Worm (Caenorhabditis elegans) whole organism, L1 larva: Measurements from ENCODE around the gene T15H9.5.

Experiments
- C16A3.4 ChIP-seq: fragments of 150-350 bp; optimal IDR thresholded peaks from 2 replicates; lab custom pipeline; 2014; ENCODE audit warnings: missing biosample characterization, missing genetic modification characterization
- Y116A8C.19 ChIP-seq: sonication (generic microtip); optimal IDR thresholded peaks from 2 replicates; lab custom pipeline; 2016; ENCODE audit warnings: missing compliant biosample characterization, missing genetic modification characterization, borderline replicate concordance
- aha-1 ChIP-seq: fragments of 150-350 bp; optimal IDR thresholded peaks from 2 replicates; lab custom pipeline; 2014; ENCODE audit warnings: missing biosample characterization, missing genetic modification characterization
- aly-2 ChIP-seq: fragments of 150-350 bp; optimal IDR thresholded peaks from 2 replicates; lab custom pipeline; 2014; ENCODE audit warnings: missing biosample characterization, missing genetic modification characterization
- ama-1 ChIP-seq: fragments of 150-350 bp; optimal IDR thresholded peaks from 2 replicates; lab custom pipeline; 2014
- ceh-63 ChIP-seq: fragments of 200-800 bp; sonication (Bioruptor generic); optimal IDR thresholded peaks from 2 replicates; lab custom pipeline; 2018; ENCODE audit warnings: mild to moderate bottlenecking, missing genetic modification characterization, missing compliant biosample characterization
- ceh-8 ChIP-seq: fragments of 200-800 bp; sonication (Bioruptor generic); optimal IDR thresholded peaks from 2 replicates; lab custom pipeline; 2018; ENCODE audit warnings: mild to moderate bottlenecking, missing genetic modification characterization, moderate library complexity, missing compliant biosample characterization
- ceh-82 ChIP-seq, 3 experiments: fragments of 150-350 bp in 1 of 3; sonication (generic microtip) in 2 of 3; optimal IDR thresholded peaks; 2 replicates each; lab custom pipeline; 2014 to 2017; ENCODE audit warnings: missing biosample characterization in 3 of 3, missing genetic modification characterization in 3 of 3
- ces-1 ChIP-seq: fragments of 150-350 bp; optimal IDR thresholded peaks from 2 replicates; lab custom pipeline; 2014; ENCODE audit warnings: missing biosample characterization, missing genetic modification reagents, missing genetic modification characterization
- dpl-1 ChIP-seq, 3 experiments: fragments of 150-350 bp in 2 of 3; sonication (generic microtip) in 1 of 3; optimal IDR thresholded peaks; 2 replicates each; lab custom pipeline; 2014 to 2017; ENCODE audit warnings: missing biosample characterization in 3 of 3, missing genetic modification characterization in 3 of 3, missing genetic modification reagents in 3 of 3
- efl-3 ChIP-seq: fragments of 200-800 bp; sonication (Bioruptor generic); optimal IDR thresholded peaks from 2 replicates; lab custom pipeline; 2018; ENCODE audit warnings: mild to moderate bottlenecking, missing genetic modification characterization, missing compliant biosample characterization
- egl-13 ChIP-seq: sonication (generic microtip); optimal IDR thresholded peaks from 2 replicates; lab custom pipeline; 2016; ENCODE audit warnings: missing genotype, missing genetic modification reagents, missing genetic modification characterization, missing compliant biosample characterization
- egl-27 ChIP-seq, 2 experiments: fragments of 150-350 bp in 1 of 2; sonication (generic microtip); optimal IDR thresholded peaks; 3 replicates each; lab custom pipeline; 2017 to 2018; ENCODE audit warnings: missing biosample characterization in 2 of 2, missing genetic modification characterization in 2 of 2, missing genetic modification reagents in 2 of 2
- ets-5 ChIP-seq: fragments of 200-800 bp; sonication (Bioruptor generic); IDR thresholded peaks from 2 replicates; pipeline ENCODE4 v1.3.6; 2022; ENCODE audit warnings: missing genetic modification characterization, missing compliant biosample characterization
- fkh-4 ChIP-seq: sonication (generic microtip); optimal IDR thresholded peaks from 2 replicates; lab custom pipeline; 2016; ENCODE audit warnings: missing compliant biosample characterization, missing genetic modification characterization, borderline replicate concordance
- fkh-8 ChIP-seq: sonication (generic microtip); optimal IDR thresholded peaks from 2 replicates; lab custom pipeline; 2016; ENCODE audit warnings: mild to moderate bottlenecking, missing genetic modification characterization, missing compliant biosample characterization
- fos-1 ChIP-seq: fragments of 150-350 bp; optimal IDR thresholded peaks from 2 replicates; lab custom pipeline; 2014; ENCODE audit warnings: missing biosample characterization, missing genetic modification characterization
- grh-1 ChIP-seq: fragments of 200-800 bp; sonication (Bioruptor generic); IDR thresholded peaks from 2 replicates; pipeline ENCODE4 v1.3.6; 2022; ENCODE audit warnings: missing genetic modification reagents, missing genetic modification characterization, missing compliant biosample characterization
- hpl-2 ChIP-seq: fragments of 150-350 bp; optimal IDR thresholded peaks from 2 replicates; lab custom pipeline; 2014; ENCODE audit warnings: missing biosample characterization, missing genetic modification reagents, missing genetic modification characterization
- isw-1 ChIP-seq: fragments of 200-800 bp; sonication (Bioruptor generic); IDR thresholded peaks from 2 replicates; pipeline ENCODE4 v1.3.6; 2022; ENCODE audit warnings: missing genetic modification characterization, missing compliant biosample characterization
- lin-13 ChIP-seq: fragments of 150-350 bp; optimal IDR thresholded peaks from 2 replicates; lab custom pipeline; 2014; ENCODE audit warnings: missing biosample characterization, missing genetic modification reagents, missing genetic modification characterization
- lin-14 ChIP-seq: fragments of 200-800 bp; sonication (Bioruptor generic); optimal IDR thresholded peaks from 2 replicates; lab custom pipeline; 2018; ENCODE audit warnings: mild to moderate bottlenecking, missing genetic modification characterization, moderate library complexity, missing compliant biosample characterization
- lin-15B ChIP-seq: fragments of 150-350 bp; sonication (generic microtip); optimal IDR thresholded peaks from 3 replicates; lab custom pipeline; 2014; ENCODE audit warnings: missing biosample characterization, missing genetic modification characterization
- lir-3 ChIP-seq: sonication (generic microtip); optimal IDR thresholded peaks from 2 replicates; lab custom pipeline; 2016; ENCODE audit warnings: mild to moderate bottlenecking, missing genetic modification characterization, moderate library complexity, missing compliant biosample characterization; ENCODE audit not compliant: poor library complexity
- lsy-2 ChIP-seq, 2 experiments: fragments of 150-350 bp; optimal IDR thresholded peaks; 2 replicates each; lab custom pipeline; 2014; ENCODE audit warnings: missing biosample characterization in 2 of 2, missing genetic modification characterization in 2 of 2
- mab-9 ChIP-seq: fragments of 200-800 bp; sonication (Bioruptor generic); IDR thresholded peaks from 2 replicates; pipeline ENCODE4 v1.3.6; 2022; ENCODE audit warnings: missing genetic modification reagents, missing genetic modification characterization, missing compliant biosample characterization
- mef-2 ChIP-seq: fragments of 150-350 bp; optimal IDR thresholded peaks from 2 replicates; lab custom pipeline; 2014; ENCODE audit warnings: missing biosample characterization, missing genetic modification characterization
- mep-1 ChIP-seq: fragments of 150-350 bp; optimal IDR thresholded peaks from 2 replicates; lab custom pipeline; 2014; ENCODE audit warnings: missing biosample characterization, missing genetic modification characterization
- nhr-11 ChIP-seq: fragments of 150-350 bp; optimal IDR thresholded peaks from 2 replicates; lab custom pipeline; 2014; ENCODE audit warnings: missing biosample characterization, missing genetic modification characterization
- nhr-12 ChIP-seq: sonication (generic microtip); optimal IDR thresholded peaks from 2 replicates; lab custom pipeline; 2017; ENCODE audit warnings: missing biosample characterization, missing genetic modification characterization
- nhr-20 ChIP-seq: sonication (generic microtip); optimal IDR thresholded peaks from 2 replicates; lab custom pipeline; 2016; ENCODE audit warnings: mild to moderate bottlenecking, missing genetic modification characterization, missing compliant biosample characterization
- nhr-71 ChIP-seq: sonication (generic microtip); optimal IDR thresholded peaks from 2 replicates; lab custom pipeline; 2016; ENCODE audit warnings: mild to moderate bottlenecking, missing genetic modification characterization, moderate library complexity, missing compliant biosample characterization
- nhr-76 ChIP-seq: sonication (generic microtip); optimal IDR thresholded peaks from 2 replicates; lab custom pipeline; 2017; ENCODE audit warnings: missing biosample characterization, missing genetic modification characterization
- nhr-85 ChIP-seq: sonication (generic microtip); peaks from one replicate; lab custom pipeline; 2016; ENCODE audit warnings: missing genetic modification characterization, inconsistent platforms, missing compliant biosample characterization
- nhr-90 ChIP-seq: sonication (generic microtip); optimal IDR thresholded peaks from 2 replicates; lab custom pipeline; 2016; ENCODE audit warnings: mild to moderate bottlenecking, missing genetic modification characterization, missing compliant biosample characterization; ENCODE audit not compliant: poor library complexity
- pag-3 ChIP-seq: sonication (generic microtip); optimal IDR thresholded peaks from 2 replicates; lab custom pipeline; 2017; ENCODE audit warnings: missing genetic modification characterization, mild to moderate bottlenecking, missing compliant biosample characterization, antibody characterized with exemption, borderline replicate concordance; ENCODE audit not compliant: insufficient read depth
- pqm-1 ChIP-seq: sonication (generic microtip); optimal IDR thresholded peaks from 3 replicates; lab custom pipeline; 2017; ENCODE audit warnings: missing biosample characterization, missing genetic modification characterization
- skn-1 ChIP-seq: fragments of 150-350 bp; optimal IDR thresholded peaks from 2 replicates; lab custom pipeline; 2014; ENCODE audit warnings: missing biosample characterization, missing genetic modification characterization
- sox-4 ChIP-seq: sonication (generic microtip); optimal IDR thresholded peaks from 2 replicates; lab custom pipeline; 2016; ENCODE audit warnings: missing genetic modification characterization, missing compliant biosample characterization
- sup-37 ChIP-seq: fragments of 200-800 bp; sonication (Bioruptor generic); optimal IDR thresholded peaks from 2 replicates; lab custom pipeline; 2018; ENCODE audit warnings: mild to moderate bottlenecking, missing genetic modification characterization, missing compliant biosample characterization
- tlp-1 ChIP-seq: fragments of 150-350 bp; optimal IDR thresholded peaks from 2 replicates; lab custom pipeline; 2014; ENCODE audit warnings: missing biosample characterization, missing genetic modification characterization
- unc-130 ChIP-seq: fragments of 150-350 bp; optimal IDR thresholded peaks from 2 replicates; lab custom pipeline; 2017; ENCODE audit warnings: missing biosample characterization, missing genetic modification characterization, inconsistent platforms
- unc-62 ChIP-seq: fragments of 150-350 bp; optimal IDR thresholded peaks from 2 replicates; lab custom pipeline; 2014; ENCODE audit warnings: missing biosample characterization, missing genetic modification reagents, missing genetic modification characterization
- unc-86 ChIP-seq: sonication (generic microtip); optimal IDR thresholded peaks from 2 replicates; lab custom pipeline; 2016; ENCODE audit warnings: missing genetic modification characterization, missing compliant biosample characterization
- unc-98 ChIP-seq: fragments of 200-800 bp; sonication (Bioruptor generic); IDR thresholded peaks from 2 replicates; pipeline ENCODE4 v1.3.6; 2022; ENCODE audit warnings: missing genetic modification characterization, missing compliant biosample characterization
- xbp-1 ChIP-seq: sonication (generic microtip); optimal IDR thresholded peaks from 2 replicates; lab custom pipeline; 2016; ENCODE audit warnings: missing genetic modification characterization, missing compliant biosample characterization
- zip-4 ChIP-seq: fragments of 200-800 bp; sonication (Bioruptor generic); optimal IDR thresholded peaks from 2 replicates; lab custom pipeline; 2018; ENCODE audit warnings: mild to moderate bottlenecking, missing genetic modification characterization, moderate library complexity, missing compliant biosample characterization
- ztf-4 ChIP-seq: fragments of 150-350 bp; optimal IDR thresholded peaks from 2 replicates; lab custom pipeline; 2014; ENCODE audit warnings: missing biosample characterization, missing genetic modification characterization

T15H9.5 gene

DNA sequence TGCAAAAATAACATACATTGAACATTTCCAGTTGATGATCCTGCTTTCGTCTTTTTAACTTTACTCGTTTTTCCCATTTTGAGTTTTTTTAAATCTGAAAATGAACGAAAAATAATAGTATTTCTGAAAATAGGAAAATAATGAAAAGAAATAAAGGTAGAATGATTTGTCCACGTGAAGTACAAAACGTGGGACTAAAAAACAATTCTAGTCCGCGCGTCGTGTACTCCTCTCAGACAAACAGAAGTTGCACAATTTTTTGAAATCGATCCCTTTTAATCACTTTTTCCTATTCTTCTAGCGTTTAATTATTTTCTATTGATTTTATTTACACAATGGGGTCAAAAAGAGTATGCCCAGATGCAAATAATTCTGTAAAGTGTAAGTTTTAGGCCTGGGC is 20.2 kb downstream of the T15H9.5 start, which contains the start of the genes E02H1.1 and tag-124 (continued):
- peak; percentile 56 for TF ChIP-seq unc-130
- peak; percentile 93 for TF ChIP-seq Y116A8C.19 (tag; lab: Kevin White, UChicago)
- peak; percentile 94 for TF ChIP-seq nhr-90 (tag; lab: Kevin White, UChicago)
- peak; percentile 92 for TF ChIP-seq xbp-1
- peak; percentile 66 for TF ChIP-seq nhr-11
- TF ChIP-seq lin-13 = peak; percentile 16
- TF ChIP-seq efl-3 (GFP tag; lab: Kevin White, UChicago) = peak; percentile 70
- TF ChIP-seq sup-37 (GFP tag; lab: Kevin White, UChicago) = peak; percentile 60
- TF ChIP-seq nhr-76 (tag; lab: Kevin White, UChicago) = no peak
- peak; percentile 86 for TF ChIP-seq lin-14
- TF ChIP-seq lin-15B = peak; percentile 32

DNA sequence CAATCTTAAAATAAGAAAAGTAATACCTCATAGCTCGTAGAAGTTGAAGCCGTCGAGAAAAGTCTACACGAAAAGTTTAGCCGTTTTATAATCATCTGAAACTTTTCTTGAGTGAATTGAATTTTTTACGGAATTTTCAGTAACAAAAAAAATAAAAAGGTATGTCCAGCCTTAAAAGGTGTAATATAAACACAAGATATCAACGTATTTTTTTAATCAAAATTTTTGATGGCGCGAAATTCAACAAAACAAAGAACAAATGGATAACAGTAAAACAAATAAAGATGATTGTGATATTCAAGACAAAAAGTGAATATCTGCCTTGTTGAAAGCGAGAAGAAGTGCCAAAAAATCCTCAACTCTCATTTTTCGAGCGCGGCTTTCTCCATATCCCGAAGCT is 21.6 kb downstream of the T15H9.5 start, which contains the start of gene eral-1:
TSS of gene eral-1 (minus strand) at position 101 of the 400 bp plus-strand sequence.
- TF ChIP-seq egl-27 (tag; optimal IDR thresholded peaks at IDR 0.05; lab: Kevin White, UChicago) (no peak), mab-9 (no peak)

DNA sequence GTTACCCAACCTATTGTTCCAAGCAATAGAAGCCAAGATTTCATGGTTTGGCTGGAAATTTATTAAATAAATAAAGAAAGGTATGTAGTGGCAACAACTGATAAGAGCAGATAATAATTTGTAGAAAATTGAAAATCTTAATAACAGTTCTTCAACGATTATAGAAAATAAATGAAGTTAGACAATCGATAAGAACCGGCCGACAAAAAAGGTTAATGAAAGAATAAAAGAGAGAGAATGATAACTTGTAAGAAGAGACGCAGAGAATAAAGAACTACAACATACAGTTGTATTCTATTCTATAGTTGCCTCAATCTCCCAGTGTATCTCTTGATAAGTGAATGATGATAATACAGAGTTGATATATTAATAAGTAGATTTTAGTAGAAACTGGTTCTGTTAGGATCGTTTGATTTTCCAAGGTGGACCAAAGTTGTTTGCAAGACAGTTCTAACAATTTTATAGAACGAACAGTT is 24.5 kb downstream of the T15H9.5 start, which contains the start of gene ugt-58:
TSS of gene ugt-58 (minus strand) at position 51 of the 476 bp plus-strand sequence.
- no peak for TF ChIP-seq ama-1 (lab: Kevin White, UChicago)
- peak; percentile 80 for TF ChIP-seq nhr-20
- TF ChIP-seq C16A3.4 (tag; lab: Kevin White, UChicago) = no peak
- no peak for TF ChIP-seq fos-1 (tag; lab: Kevin White, UChicago)
- no peak for TF ChIP-seq hpl-2 (GFP tag; lab: Kevin White, UChicago)
- TF ChIP-seq grh-1 (GFP tag; lab: Robert Waterston, UW) = no peak
- no peak for TF ChIP-seq mef-2 (tag; lab: Kevin White, UChicago)
- TF ChIP-seq unc-98 = no peak
- no peak for TF ChIP-seq sup-37 (GFP tag; lab: Kevin White, UChicago)
- no peak for TF ChIP-seq pag-3 (tag; lab: Kevin White, UChicago)
- no peak for TF ChIP-seq lir-3
- TF ChIP-seq ceh-82 (tag; optimal IDR thresholded peaks at IDR 0.05; lab: Kevin White, UChicago) = no peak
- TF ChIP-seq isw-1 (GFP tag; lab: Robert Waterston, UW) = no peak
- TF ChIP-seq ztf-4 (tag; lab: Kevin White, UChicago) = no peak
- no peak for TF ChIP-seq unc-130
- no peak for TF ChIP-seq lin-13
- no peak for TF ChIP-seq fkh-8
- peak; percentile 53 for TF ChIP-seq skn-1 (tag; lab: Kevin White, UChicago)
- no peak for TF ChIP-seq ces-1 (GFP tag; lab: Kevin White, UChicago)
- no peak for TF ChIP-seq dpl-1 (GFP tag; optimal IDR thresholded peaks at IDR 0.05; lab: Kevin White, UChicago)
- TF ChIP-seq lin-14 = peak; percentile 20
- TF ChIP-seq pqm-1 (tag; lab: Kevin White, UChicago) = no peak
- no peak for TF ChIP-seq zip-4 (GFP tag; lab: Kevin White, UChicago)
- TF ChIP-seq nhr-85 (tag; lab: Kevin White, UChicago) = peak; percentile 72
- no peak for TF ChIP-seq ceh-8 (GFP tag; lab: Kevin White, UChicago)
- no peak for TF ChIP-seq ceh-63 (GFP tag; lab: Kevin White, UChicago)
- no peak for TF ChIP-seq unc-62 (GFP tag; lab: Kevin White, UChicago)
- TF ChIP-seq egl-13 (tag; lab: Kevin White, UChicago) = no peak
- TF ChIP-seq tlp-1 (tag; lab: Kevin White, UChicago) = no peak
- TF ChIP-seq Y116A8C.19 (tag; lab: Kevin White, UChicago) = no peak
- no peak for TF ChIP-seq sox-4 (tag; lab: Kevin White, UChicago)
- TF ChIP-seq nhr-71 = peak; percentile 42
- TF ChIP-seq ets-5 (GFP tag; lab: Robert Waterston, UW) = no peak
- TF ChIP-seq nhr-12 = no peak
- no peak for TF ChIP-seq aha-1
- TF ChIP-seq nhr-90 (tag; lab: Kevin White, UChicago) = no peak
- no peak for TF ChIP-seq egl-27 (tag; optimal IDR thresholded peaks at IDR 0.05; lab: Kevin White, UChicago)
- no peak for TF ChIP-seq aly-2 (tag; lab: Kevin White, UChicago)
- TF ChIP-seq mep-1 (tag; lab: Kevin White, UChicago) = peak; percentile 29
- no peak for TF ChIP-seq unc-86
- TF ChIP-seq lsy-2 (tag; optimal IDR thresholded peaks at IDR 0.05; lab: Kevin White, UChicago) = peak; percentile 15 to 17
- TF ChIP-seq fkh-4 (tag; lab: Kevin White, UChicago) = no peak
